Worm (Caenorhabditis elegans): ENCODE measurements around the gene M153.3.

Gene M153.3

ce11 chrX:12143693-12144092 is 1.0 kb downstream of the M153.3 start, which contains the start of gene M153.5:
Gene M153.5 (plus strand): TSS chrX:12143993.
- TF ChIP-seq unc-62 (GFP tag; optimal IDR thresholded peaks at IDR 0.05), result no peak

- no peak for TF ChIP-seq unc-62 (GFP tag; optimal IDR thresholded peaks at IDR 0.05)
Measured at ce11 chrX:12145919-12146318, 3.2 kb downstream of the M153.3 start.

ce11 chrX:12146453-12147085 is 3.9 kb downstream of the M153.3 start, which contains the start of gene pycr-1:
Gene pycr-1 (plus strand): TSS chrX:12146832.
- no peak for TF ChIP-seq unc-62 (GFP tag; optimal IDR thresholded peaks at IDR 0.05)

- TF ChIP-seq unc-62 (GFP tag; optimal IDR thresholded peaks at IDR 0.05), result no peak
Measured at ce11 chrX:12149638-12150137, 7.0 kb downstream of the M153.3 start, which contains the start of gene znf-474. Gene znf-474 (plus strand): TSS chrX:12149924.

ce11 chrX:12154055-12154898 is 11.6 kb downstream of the M153.3 start, which contains the start of gene mfsd-11:
Gene mfsd-11 (minus strand): TSS chrX:12154105.
- no peak for TF ChIP-seq unc-62 (GFP tag; optimal IDR thresholded peaks at IDR 0.05)

- no peak for TF ChIP-seq unc-62 (GFP tag; optimal IDR thresholded peaks at IDR 0.05)
Measured at ce11 chrX:12158641-12159040, 16.0 kb downstream of the M153.3 start.

ce11 chrX:12160002-12160690 is 17.5 kb downstream of the M153.3 start, which contains the start of gene F57G12.2:
Gene F57G12.2 (minus strand): TSS chrX:12160052.
- no peak for TF ChIP-seq unc-62 (GFP tag; optimal IDR thresholded peaks at IDR 0.05)

ce11 chrX:12162659-12163058 is 20.0 kb downstream of the M153.3 start:
- no peak for TF ChIP-seq unc-62 (GFP tag; optimal IDR thresholded peaks at IDR 0.05)

ce11 chrX:12164047-12164446 is 21.4 kb downstream of the M153.3 start:
- TF ChIP-seq unc-62 (GFP tag; optimal IDR thresholded peaks at IDR 0.05), result no peak

- TF ChIP-seq unc-62 (GFP tag; optimal IDR thresholded peaks at IDR 0.05), result no peak
Measured at ce11 chrX:12164943-12165342, 22.3 kb downstream of the M153.3 start.

ce11 chrX:12167632-12168377 is 25.1 kb downstream of the M153.3 start:
- TF ChIP-seq unc-62 (GFP tag; optimal IDR thresholded peaks at IDR 0.05), result no peak

ce11 chrX:12168765-12169164 is 26.1 kb downstream of the M153.3 start:
- no peak for TF ChIP-seq unc-62 (GFP tag; optimal IDR thresholded peaks at IDR 0.05)

- no peak for TF ChIP-seq unc-62 (GFP tag; optimal IDR thresholded peaks at IDR 0.05)
Measured at ce11 chrX:12169390-12169789, 26.7 kb downstream of the M153.3 start.

- TF ChIP-seq unc-62 (GFP tag; optimal IDR thresholded peaks at IDR 0.05), result no peak
Measured at ce11 chrX:12171631-12172348, 29.1 kb downstream of the M153.3 start, which contains the start of gene F57G12.1. Gene F57G12.1 (minus strand): TSS chrX:12171681.

Data from whole organism, dauer.